Fruit fly (Drosophila melanogaster): Measurements from ENCODE around the gene CG9400.

Gene CG9400

dm6 chrX:14331490-14332182 lies 42.4 kb upstream of the CG9400 start (continued):
- no peak for TF ChIP-seq fru (optimal IDR thresholded peaks at IDR 0.05)
- TF ChIP-seq dmrt99B (tag; optimal IDR thresholded peaks at IDR 0.05), result peak; percentile 48
- no peak for TF ChIP-seq CG15696 (tag; optimal IDR thresholded peaks at IDR 0.05)
- no peak for TF ChIP-seq CG10431 (GFP tag; optimal IDR thresholded peaks at IDR 0.05)
- no peak for TF ChIP-seq CG4820 (GFP tag; optimal IDR thresholded peaks at IDR 0.05)
- peak; percentile 57 for TF ChIP-seq Med (GFP tag)
- TF ChIP-seq D (optimal IDR thresholded peaks at IDR 0.05), result no peak
- peak; percentile 2 for TF ChIP-seq D (GFP tag; optimal IDR thresholded peaks at IDR 0.05)
- TF ChIP-seq Xbp1 (GFP tag; optimal IDR thresholded peaks at IDR 0.05), result peak; percentile 1
- peak; percentile 64; the same call in 1 of the 2 replicates for TF ChIP-seq crol (GFP tag; IDR thresholded peaks at IDR 0.05)
- no peak for TF ChIP-seq Hr39 (optimal IDR thresholded peaks at IDR 0.05)
- no peak for TF ChIP-seq Ets65A (GFP tag)
- TF ChIP-seq CG31388 (GFP tag; optimal IDR thresholded peaks at IDR 0.05), result no peak
- TF ChIP-seq CG6683 (GFP tag; optimal IDR thresholded peaks at IDR 0.05), result no peak
- TF ChIP-seq CG43689 (GFP tag; IDR thresholded peaks at IDR 0.05), result no peak
- peak; percentile 63 for TF ChIP-seq sens (GFP tag)
- TF ChIP-seq ab (GFP tag; optimal IDR thresholded peaks at IDR 0.05), result no peak
- no peak for TF ChIP-seq dimm (GFP tag; IDR thresholded peaks at IDR 0.05)
- no peak for TF ChIP-seq CG10274 (GFP tag; optimal IDR thresholded peaks at IDR 0.05)
- peak; percentile 11 for TF ChIP-seq CG10979 (tag; optimal IDR thresholded peaks at IDR 0.05)
- no peak for TF ChIP-seq kay (GFP tag; optimal IDR thresholded peaks at IDR 0.05)
- TF ChIP-seq Dad (GFP tag; optimal IDR thresholded peaks at IDR 0.05), result no peak
- no peak for TF ChIP-seq NC2α (GFP tag; optimal IDR thresholded peaks at IDR 0.05)
- no peak for TF ChIP-seq CG8281 (tag; optimal IDR thresholded peaks at IDR 0.05)
- TF ChIP-seq Kr (GFP tag; optimal IDR thresholded peaks at IDR 0.05), result no peak
- TF ChIP-seq CG3281 (GFP tag; optimal IDR thresholded peaks at IDR 0.05), result no peak
- TF ChIP-seq eve (GFP tag; optimal IDR thresholded peaks at IDR 0.05), result no peak
- TF ChIP-seq ac (GFP tag; optimal IDR thresholded peaks at IDR 0.05), result no peak
- no peak for TF ChIP-seq ttk (GFP tag; IDR thresholded peaks at IDR 0.05)
- TF ChIP-seq Eip74EF (GFP tag; optimal IDR thresholded peaks at IDR 0.05), result no peak
- no peak for TF ChIP-seq CG10209 (GFP tag; optimal IDR thresholded peaks at IDR 0.05)
- TF ChIP-seq dysf (GFP tag; IDR thresholded peaks at IDR 0.05), result 0 out of 3 replicates have a peak, but pooled peaks have one; percentile 23
- peak; percentile 11 for TF ChIP-seq fd96Cb (tag; optimal IDR thresholded peaks at IDR 0.05)
- TF ChIP-seq sc (optimal IDR thresholded peaks at IDR 0.05), result no peak
- TF ChIP-seq sc (GFP tag; optimal IDR thresholded peaks at IDR 0.05), result no peak
- peak; percentile 23 for TF ChIP-seq Fer1 (GFP tag; optimal IDR thresholded peaks at IDR 0.05)
- no peak for TF ChIP-seq CG10147 (GFP tag; optimal IDR thresholded peaks at IDR 0.05)
- no peak for TF ChIP-seq HLHmδ (GFP tag; optimal IDR thresholded peaks at IDR 0.05)
- TF ChIP-seq Xrp1 (GFP tag; IDR thresholded peaks at IDR 0.05), result peak; percentile 21; the same call in 1 of the 2 replicates

- TF ChIP-seq sima (GFP tag; optimal IDR thresholded peaks at IDR 0.05) (no peak), Jarid2 (GFP tag; optimal IDR thresholded peaks at IDR 0.05) (peak; percentile 58), Hmr (GFP tag; optimal IDR thresholded peaks at IDR 0.05) (no peak), CG7271 (tag; optimal IDR thresholded peaks at IDR 0.05) (no peak), cg (GFP tag; optimal IDR thresholded peaks at IDR 0.05) (peak; percentile 6), unpg (GFP tag; optimal IDR thresholded peaks at IDR 0.05) (no peak), ewg (GFP tag; optimal IDR thresholded peaks at IDR 0.05) (peak; percentile 85), abd-A (tag; optimal IDR thresholded peaks at IDR 0.05) (no peak), pros (GFP tag; optimal IDR thresholded peaks at IDR 0.05) (no peak), grau (tag; optimal IDR thresholded peaks at IDR 0.05) (no peak), CG10979 (tag; optimal IDR thresholded peaks at IDR 0.05) (no peak), CG1647 (GFP tag; optimal IDR thresholded peaks at IDR 0.05) (no peak), CG12744 (GFP tag; optimal IDR thresholded peaks at IDR 0.05) (no peak), Nf-YC (tag; optimal IDR thresholded peaks at IDR 0.05) (peak; percentile 6), CG8290 (GFP tag; optimal IDR thresholded peaks at IDR 0.05) (no peak), CG8290 (tag; optimal IDR thresholded peaks at IDR 0.05) (peak in 1 of 2 experiments; percentile 5)
Observed at dm6 chrX:14321963-14322362, 32.8 kb upstream of the CG9400 start, which contains the start of gene dpr8. Gene dpr8 (plus strand): TSS chrX:14322226.

Data from whole organism, embryonic.